Worm (Caenorhabditis elegans): ENCODE results near the gene ilkp-1.
A peak's percentile ranks its signal among the peaks of the same experiment; 100 is the strongest.

ilkp-1 gene

DNA sequence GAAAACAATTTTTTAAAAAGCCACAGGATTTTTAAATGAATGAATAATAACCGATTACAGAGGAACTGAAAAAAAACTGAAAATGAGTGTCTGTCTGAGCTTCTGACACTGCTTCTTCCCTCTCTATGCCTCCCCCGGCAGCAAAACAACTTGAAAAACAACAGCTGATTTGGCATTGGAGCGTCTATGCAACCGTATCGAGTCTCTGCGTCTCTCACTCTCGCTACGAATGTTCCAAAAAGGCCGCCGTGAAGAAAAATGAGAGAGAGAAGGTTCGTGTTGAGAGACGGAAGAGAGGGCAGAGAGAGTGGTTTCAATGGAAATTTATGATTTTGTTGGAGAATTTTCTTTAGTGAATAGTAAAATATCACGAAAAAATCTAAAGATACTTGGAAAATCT lies 53.0 kb downstream of the ilkp-1 start:
- TF ChIP-seq Y79H2A.3 (GFP tag; conservative IDR thresholded peaks at IDR 0.05) (no peak), madf-10 (tag; optimal IDR thresholded peaks at IDR 0.05) (no peak), ztf-3 (GFP tag; optimal IDR thresholded peaks at IDR 0.05) (no peak), zfh-2 (GFP tag; conservative IDR thresholded peaks at IDR 0.05) (peak; percentile 60), fkh-3 (tag; optimal IDR thresholded peaks at IDR 0.05) (no peak), mcd-1 (GFP tag; IDR thresholded peaks at IDR 0.05) (peak; percentile 77), hmg-1.2 (GFP tag; IDR thresholded peaks at IDR 0.05) (peak; percentile 61; the same call in 1 of the 2 replicates), lin-35 (GFP tag; optimal IDR thresholded peaks at IDR 0.05) (peak in 1 of 3 experiments; percentile 59), ceh-91 (GFP tag; IDR thresholded peaks at IDR 0.05) (no peak), attf-5 (GFP tag; optimal IDR thresholded peaks at IDR 0.05) (peak; percentile 90), K12H6.12 (tag; optimal IDR thresholded peaks at IDR 0.05) (peak; percentile 44), F23B12.7 (tag; optimal IDR thresholded peaks at IDR 0.05; ENCODE audit: insufficient read depth) (peak; percentile 26), attf-3 (GFP tag; conservative IDR thresholded peaks at IDR 0.05) (peak; percentile 51; the same call in 1 of the 2 replicates), ztf-28 (GFP tag; IDR thresholded peaks at IDR 0.05) (no peak), mxl-1 (tag; optimal IDR thresholded peaks at IDR 0.05) (no peak), F37B4.10 (GFP tag; IDR thresholded peaks at IDR 0.05) (no peak), unc-130 (GFP tag; optimal IDR thresholded peaks at IDR 0.05) (no peak), F55B11.4 (tag; optimal IDR thresholded peaks at IDR 0.05; ENCODE audit: borderline replicate concordance, insufficient read depth) (no peak), nhr-80 (tag; optimal IDR thresholded peaks at IDR 0.05) (peak; percentile 68), cebp-1 (GFP tag; IDR thresholded peaks at IDR 0.05) (no peak), cebp-1 (tag; optimal IDR thresholded peaks at IDR 0.05) (peak; percentile 47), snpc-1.1 (tag; optimal IDR thresholded peaks at IDR 0.05; ENCODE audit: insufficient read depth) (no peak), snpc-4 (GFP tag; optimal IDR thresholded peaks at IDR 0.05) (no peak), snpc-4 (tag; optimal IDR thresholded peaks at IDR 0.05) (peak in 1 of 4 experiments; percentile 1), dox-1 (GFP tag; IDR thresholded peaks at IDR 0.05) (peak; percentile 59; the same call in 1 of the 2 replicates), ceh-27 (GFP tag; optimal IDR thresholded peaks at IDR 0.05) (peak; percentile 52), rec-8 (tag; optimal IDR thresholded peaks at IDR 0.05) (no peak)

DNA sequence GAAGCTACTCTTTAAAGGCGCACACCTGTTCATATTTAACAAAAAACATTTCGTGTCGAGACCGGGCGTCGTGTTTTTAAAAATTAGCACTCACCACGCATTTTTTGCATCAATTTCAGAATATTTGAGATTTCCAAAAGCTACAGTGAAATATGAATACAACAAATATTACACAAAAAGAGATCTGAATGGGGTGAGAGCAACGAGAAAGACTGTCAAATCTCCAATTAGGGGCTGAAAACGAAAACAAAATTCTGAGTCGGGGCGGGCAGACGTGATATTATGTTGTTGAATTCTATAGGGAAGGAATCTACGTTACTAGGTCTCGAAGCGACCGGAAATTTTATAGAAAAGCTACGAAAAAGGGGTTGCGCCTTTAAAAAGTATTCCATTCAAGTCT lies 53.6 kb downstream of the ilkp-1 start, which contains the start of gene C09H10.5:
Gene C09H10.5 (minus strand): TSS at position 101 of the 400 bp plus-strand sequence.
- TF ChIP-seq Y95B8A.8 (GFP tag; IDR thresholded peaks at IDR 0.05) (no peak), bed-1 (GFP tag; IDR thresholded peaks at IDR 0.05) (no peak), rpc-1 (optimal IDR thresholded peaks at IDR 0.05) (no peak), rpc-1 (tag; optimal IDR thresholded peaks at IDR 0.05) (no peak), ceh-58 (GFP tag; IDR thresholded peaks at IDR 0.05) (no peak), F37B4.10 (GFP tag; IDR thresholded peaks at IDR 0.05) (no peak), B0336.3 (GFP tag; IDR thresholded peaks at IDR 0.05) (no peak), dpl-1 (GFP tag; optimal IDR thresholded peaks at IDR 0.05) (no peak), ceh-100 (GFP tag; IDR thresholded peaks at IDR 0.05) (no peak), ekl-4 (GFP tag; IDR thresholded peaks at IDR 0.05) (no peak)

DNA sequence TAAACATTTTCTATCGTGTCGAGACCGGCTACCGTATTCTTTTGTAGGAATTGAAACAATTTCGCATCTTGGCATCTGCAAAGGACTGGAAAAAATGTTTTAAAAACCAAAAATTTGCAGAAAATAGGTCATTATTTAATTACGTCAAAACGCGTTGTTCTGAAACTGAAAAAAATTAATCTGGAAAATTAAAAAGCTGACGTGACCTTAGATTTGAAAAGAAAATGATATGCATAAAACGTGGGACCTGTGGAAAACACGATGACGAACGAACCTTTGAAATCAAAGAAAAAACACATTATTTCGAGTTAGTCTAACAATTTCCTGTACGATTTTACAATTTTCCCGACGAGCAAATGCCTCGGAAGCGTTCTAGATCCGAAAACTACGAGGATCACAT lies 54.1 kb downstream of the ilkp-1 start, which contains the start of gene C09H10.9:
Gene C09H10.9 (plus strand): TSS at position 301 of the 400 bp plus-strand sequence.
- TF ChIP-seq aptf-3 (GFP tag; IDR thresholded peaks at IDR 0.05) = no peak
- no peak for TF ChIP-seq hlh-26 (GFP tag; conservative IDR thresholded peaks at IDR 0.05)
- TF ChIP-seq somi-1 (GFP tag; optimal IDR thresholded peaks at IDR 0.05) = no peak
- no peak for TF ChIP-seq zim-3 (tag; optimal IDR thresholded peaks at IDR 0.05)
- no peak for TF ChIP-seq zfh-2 (GFP tag; conservative IDR thresholded peaks at IDR 0.05)
- no peak for TF ChIP-seq chd-7 (tag; optimal IDR thresholded peaks at IDR 0.05)
- no peak for TF ChIP-seq nhr-80 (tag; optimal IDR thresholded peaks at IDR 0.05)
- no peak for TF ChIP-seq aptf-2 (GFP tag; conservative IDR thresholded peaks at IDR 0.05)
- TF ChIP-seq dpl-1 (GFP tag; optimal IDR thresholded peaks at IDR 0.05) = no peak
- TF ChIP-seq athp-1 (tag; optimal IDR thresholded peaks at IDR 0.05) = no peak
- TF ChIP-seq Y67H2A.10 (GFP tag; conservative IDR thresholded peaks at IDR 0.05) = no peak
- TF ChIP-seq F22D6.2 (tag; optimal IDR thresholded peaks at IDR 0.05) = no peak
- no peak for TF ChIP-seq F23B12.7 (tag; optimal IDR thresholded peaks at IDR 0.05; ENCODE audit: insufficient read depth)
- TF ChIP-seq T07F8.4 (tag; optimal IDR thresholded peaks at IDR 0.05) = no peak
- no peak for TF ChIP-seq attf-3 (GFP tag; conservative IDR thresholded peaks at IDR 0.05)
- no peak for TF ChIP-seq Y53G8AR.9 (GFP tag; conservative IDR thresholded peaks at IDR 0.05)

Measured in whole organism, young adult.